Worm (Caenorhabditis elegans) whole organism, young adult: ENCODE results near the gene T17H7.7.

Source experiments
- B0336.3 ChIP-seq: fragments of 200-800 bp; sonication (Bioruptor generic); IDR thresholded peaks from 2 replicates; pipeline ENCODE4 v1.3.6; 2022; ENCODE audit warnings: missing genetic modification characterization, missing compliant biosample characterization
- C06A6.2 ChIP-seq: fragments of 200-800 bp; sonication (Bioruptor generic); conservative IDR thresholded peaks from 2 replicates; pipeline ENCODE4 v1.3.6; 2022; ENCODE audit warnings: missing genetic modification characterization, missing compliant biosample characterization
- C17E4.6 ChIP-seq: fragments of 200-800 bp; sonication (Bioruptor generic); IDR thresholded peaks from 2 replicates; pipeline ENCODE4 v1.3.6; 2022; ENCODE audit warnings: missing genetic modification reagents, missing genetic modification characterization, missing compliant biosample characterization
- F22D6.2 ChIP-seq: sonication (generic microtip); optimal IDR thresholded peaks from 2 replicates; lab custom pipeline; 2016; ENCODE audit warnings: mild to moderate bottlenecking, missing genetic modification characterization, missing compliant biosample characterization
- F39B2.1 ChIP-seq: fragments of 200-800 bp; sonication (Bioruptor generic); IDR thresholded peaks from 2 replicates; pipeline ENCODE4 v1.3.6; 2022; ENCODE audit warnings: missing genetic modification reagents, missing genetic modification characterization, missing compliant biosample characterization
- F52B5.7 ChIP-seq: sonication (generic microtip); optimal IDR thresholded peaks from 2 replicates; lab custom pipeline; 2016; ENCODE audit warnings: mild to moderate bottlenecking, missing genetic modification characterization, missing compliant biosample characterization
- F57A8.1 ChIP-seq: fragments of 200-800 bp; sonication (Bioruptor generic); optimal IDR thresholded peaks from 2 replicates; lab custom pipeline; 2018; ENCODE audit warnings: mild to moderate bottlenecking, missing genetic modification characterization, moderate library complexity, missing compliant biosample characterization
- K12H6.12 ChIP-seq: fragments of 200-800 bp; sonication (Bioruptor generic); optimal IDR thresholded peaks from 2 replicates; lab custom pipeline; 2018; ENCODE audit warnings: mild to moderate bottlenecking, missing genetic modification characterization, missing compliant biosample characterization
- T26A5.8 ChIP-seq: sonication (generic microtip); optimal IDR thresholded peaks from 2 replicates; lab custom pipeline; 2016; ENCODE audit warnings: missing genetic modification characterization, missing compliant biosample characterization
- Y53G8AR.9 ChIP-seq: fragments of 200-800 bp; sonication (Bioruptor generic); conservative IDR thresholded peaks from 2 replicates; pipeline ENCODE4 v1.3.6; 2022; ENCODE audit warnings: missing genetic modification reagents, missing genetic modification characterization, missing compliant biosample characterization
- Y79H2A.3 ChIP-seq: fragments of 200-800 bp; sonication (Bioruptor generic); conservative IDR thresholded peaks from 2 replicates; pipeline ENCODE4 v1.3.6; 2022; ENCODE audit warnings: missing genetic modification reagents, missing genetic modification characterization, missing compliant biosample characterization
- aptf-2 ChIP-seq: fragments of 200-800 bp; sonication (Bioruptor generic); conservative IDR thresholded peaks from 2 replicates; pipeline ENCODE4 v1.3.6; 2022; ENCODE audit warnings: missing genetic modification reagents, missing genetic modification characterization, missing compliant biosample characterization
- attf-6 ChIP-seq: fragments of 200-800 bp; sonication (Bioruptor generic); IDR thresholded peaks from 2 replicates; pipeline ENCODE4 v1.3.6; 2022; ENCODE audit warnings: missing genetic modification reagents, missing genetic modification characterization, missing compliant biosample characterization
- bed-2 ChIP-seq: fragments of 200-800 bp; sonication (Bioruptor generic); IDR thresholded peaks from 2 replicates; pipeline ENCODE4 v1.3.6; 2022; ENCODE audit warnings: missing genetic modification reagents, missing genetic modification characterization, missing compliant biosample characterization
- cebp-2 ChIP-seq: fragments of 200-800 bp; sonication (Bioruptor generic); IDR thresholded peaks from 2 replicates; pipeline ENCODE4 v1.3.6; 2022; ENCODE audit warnings: missing genetic modification characterization, missing compliant biosample characterization
- ceh-27 ChIP-seq: fragments of 200-800 bp; sonication (Bioruptor generic); optimal IDR thresholded peaks from 2 replicates; lab custom pipeline; 2018; ENCODE audit warnings: mild to moderate bottlenecking, missing genetic modification characterization, moderate library complexity, missing compliant biosample characterization
- ceh-40 ChIP-seq: fragments of 200-800 bp; sonication (Bioruptor generic); IDR thresholded peaks from 2 replicates; pipeline ENCODE4 v1.3.6; 2022; ENCODE audit warnings: missing genetic modification characterization, missing compliant biosample characterization
- ceh-91 ChIP-seq: fragments of 200-800 bp; sonication (Bioruptor generic); IDR thresholded peaks from 2 replicates; pipeline ENCODE4 v1.3.6; 2022; ENCODE audit warnings: missing genetic modification reagents, missing genetic modification characterization, missing compliant biosample characterization
- die-1 ChIP-seq: sonication (generic microtip); optimal IDR thresholded peaks from 2 replicates; lab custom pipeline; 2016; ENCODE audit warnings: missing genotype, mild to moderate bottlenecking, missing genetic modification characterization, missing compliant biosample characterization
- dox-1 ChIP-seq: fragments of 200-800 bp; sonication (Bioruptor generic); IDR thresholded peaks from 2 replicates; pipeline ENCODE4 v1.3.6; 2022; ENCODE audit warnings: missing genetic modification reagents, missing genetic modification characterization, missing compliant biosample characterization
- dpff-1 ChIP-seq: sonication (generic microtip); optimal IDR thresholded peaks from 2 replicates; lab custom pipeline; 2017; ENCODE audit warnings: mild to moderate bottlenecking, missing genetic modification characterization, missing compliant biosample characterization
- efl-1 ChIP-seq: fragments of 150-350 bp; optimal IDR thresholded peaks from 2 replicates; lab custom pipeline; 2014; ENCODE audit warnings: missing biosample characterization, missing genetic modification reagents, missing genetic modification characterization
- egl-44 ChIP-seq: fragments of 200-800 bp; sonication (Bioruptor generic); IDR thresholded peaks from 2 replicates; pipeline ENCODE4 v1.3.6; 2022; ENCODE audit warnings: missing genetic modification reagents, missing genetic modification characterization, missing compliant biosample characterization
- gei-17 ChIP-seq: fragments of 200-800 bp; sonication (Bioruptor generic); optimal IDR thresholded peaks from 2 replicates; lab custom pipeline; 2018; ENCODE audit warnings: mild to moderate bottlenecking, missing genetic modification characterization, missing compliant biosample characterization
- hmg-20 ChIP-seq: fragments of 200-800 bp; sonication (Bioruptor generic); IDR thresholded peaks from 2 replicates; pipeline ENCODE4 v1.3.6; 2022; ENCODE audit warnings: missing genetic modification reagents, missing genetic modification characterization, missing compliant biosample characterization
- hrde-1 ChIP-seq: sonication (generic microtip); optimal IDR thresholded peaks from 2 replicates; lab custom pipeline; 2016; ENCODE audit warnings: missing genetic modification characterization, mild to moderate bottlenecking, missing compliant biosample characterization, moderate library complexity, missing genotype, missing genetic modification reagents, borderline replicate concordance
- let-526 ChIP-seq: fragments of 200-800 bp; sonication (Bioruptor generic); IDR thresholded peaks from 2 replicates; pipeline ENCODE4 v1.3.6; 2022; ENCODE audit warnings: missing genetic modification reagents, missing genetic modification characterization, missing compliant biosample characterization
- let-607 ChIP-seq, 2 experiments: fragments of 200-800 bp in 1 of 2; sonication (Bioruptor generic) in 1 of 2; sonication (generic microtip) in 1 of 2; optimal IDR thresholded peaks; 2 replicates each; lab custom pipeline; 2016 to 2018; ENCODE audit warnings: mild to moderate bottlenecking in 2 of 2, missing compliant biosample characterization in 2 of 2, missing genetic modification characterization in 2 of 2, moderate library complexity in 2 of 2, missing genotype in 1 of 2
- lin-26 ChIP-seq: fragments of 200-800 bp; sonication (Bioruptor generic); IDR thresholded peaks from 2 replicates; pipeline ENCODE4 v1.3.6; 2022; ENCODE audit warnings: missing genetic modification reagents, missing genetic modification characterization, missing compliant biosample characterization
- lin-54 ChIP-seq: fragments of 200-800 bp; sonication (Bioruptor generic); optimal IDR thresholded peaks from 2 replicates; lab custom pipeline; 2018; ENCODE audit warnings: mild to moderate bottlenecking, missing genetic modification characterization, missing compliant biosample characterization
- lsl-1 ChIP-seq: fragments of 200-800 bp; sonication (Bioruptor generic); optimal IDR thresholded peaks from 2 replicates; lab custom pipeline; 2018; ENCODE audit warnings: mild to moderate bottlenecking, missing genetic modification characterization, moderate library complexity, missing compliant biosample characterization
- mcd-1 ChIP-seq: fragments of 200-800 bp; sonication (Bioruptor generic); IDR thresholded peaks from 2 replicates; pipeline ENCODE4 v1.3.6; 2022; ENCODE audit warnings: missing genetic modification reagents, missing genetic modification characterization, missing compliant biosample characterization
- nhr-179 ChIP-seq: sonication (generic microtip); optimal IDR thresholded peaks from 2 replicates; lab custom pipeline; 2016; ENCODE audit warnings: mild to moderate bottlenecking, missing genetic modification characterization, missing compliant biosample characterization
- nhr-27 ChIP-seq: fragments of 200-800 bp; sonication (Bioruptor generic); optimal IDR thresholded peaks from 2 replicates; lab custom pipeline; 2018; ENCODE audit warnings: mild to moderate bottlenecking, missing genetic modification characterization, moderate library complexity, missing compliant biosample characterization
- nhr-80 ChIP-seq: sonication (generic microtip); optimal IDR thresholded peaks from 2 replicates; lab custom pipeline; 2016; ENCODE audit warnings: missing genetic modification characterization, missing compliant biosample characterization
- pbrm-1 ChIP-seq: fragments of 200-800 bp; sonication (Bioruptor generic); IDR thresholded peaks from 2 replicates; pipeline ENCODE4 v1.3.6; 2022; ENCODE audit warnings: missing genetic modification reagents, missing genetic modification characterization, missing compliant biosample characterization
- snpc-1.3 ChIP-seq: sonication (generic microtip); optimal IDR thresholded peaks from 2 replicates; lab custom pipeline; 2017; ENCODE audit warnings: missing genetic modification characterization, mild to moderate bottlenecking, missing compliant biosample characterization, antibody characterized with exemption, moderate library complexity, missing genotype, missing genetic modification reagents; ENCODE audit not compliant: insufficient read depth
- tbp1 ChIP-seq: fragments of 200-800 bp; sonication (Bioruptor generic); optimal IDR thresholded peaks from 2 replicates; lab custom pipeline; 2018; ENCODE audit warnings: mild to moderate bottlenecking, missing genetic modification characterization, missing compliant biosample characterization
- tbx-9 ChIP-seq: sonication (generic microtip); optimal IDR thresholded peaks from 2 replicates; lab custom pipeline; 2016; ENCODE audit warnings: borderline replicate concordance, missing genetic modification characterization, inconsistent platforms, missing compliant biosample characterization
- tlf-1 ChIP-seq: fragments of 200-800 bp; sonication (Bioruptor generic); optimal IDR thresholded peaks from 2 replicates; lab custom pipeline; 2018; ENCODE audit warnings: mild to moderate bottlenecking, missing genetic modification characterization, missing compliant biosample characterization
- xnd-1 ChIP-seq: sonication (generic microtip); optimal IDR thresholded peaks from 2 replicates; lab custom pipeline; 2016; ENCODE audit warnings: missing genotype, missing genetic modification reagents, missing genetic modification characterization, missing compliant biosample characterization
- ztf-25 ChIP-seq: fragments of 200-800 bp; sonication (Bioruptor generic); IDR thresholded peaks from 2 replicates; pipeline ENCODE4 v1.3.6; 2022; ENCODE audit warnings: missing genetic modification reagents, missing genetic modification characterization, missing compliant biosample characterization

The T17H7.7 gene

ce11 chrIII:757981-758380 lies at the start of gene T17H7.7:
TSS of gene T17H7.7 (minus strand) at chrIII:758081.
- TF ChIP-seq nhr-27 (no peak), tbx-9 (no peak), nhr-179 (tag; lab: Kevin White, UChicago) (no peak), Y53G8AR.9 (GFP tag; lab: Robert Waterston, UW) (no peak), tlf-1 (GFP tag; lab: Kevin White, UChicago) (no peak), mcd-1 (GFP tag; lab: Robert Waterston, UW) (no peak), hmg-20 (no peak), efl-1 (GFP tag; lab: Kevin White, UChicago) (no peak), cebp-2 (GFP tag; lab: Robert Waterston, UW) (no peak), xnd-1 (no peak), F22D6.2 (tag; lab: Kevin White, UChicago) (no peak), lsl-1 (GFP tag; lab: Kevin White, UChicago) (no peak), die-1 (no peak), aptf-2 (GFP tag; lab: Robert Waterston, UW) (no peak)

- no peak for TF ChIP-seq gei-17 (GFP tag; lab: Kevin White, UChicago)
- TF ChIP-seq dpff-1 (tag; lab: Kevin White, UChicago), result no peak
- TF ChIP-seq xnd-1, result no peak
Observed at ce11 chrIII:802041-802440, 44.2 kb upstream of the T17H7.7 start.

ce11 chrIII:797507-797906 lies 39.6 kb upstream of the T17H7.7 start:
- TF ChIP-seq egl-44 (GFP tag; lab: Robert Waterston, UW), result no peak
- TF ChIP-seq T26A5.8 (tag; lab: Kevin White, UChicago), result no peak
- TF ChIP-seq let-526 (GFP tag; lab: Robert Waterston, UW), result no peak
- TF ChIP-seq nhr-80 (tag; lab: Kevin White, UChicago), result no peak
- TF ChIP-seq lin-26, result no peak
- no peak for TF ChIP-seq F57A8.1 (GFP tag; lab: Kevin White, UChicago)
- TF ChIP-seq lin-54 (GFP tag; lab: Kevin White, UChicago), result no peak
- no peak for TF ChIP-seq aptf-2 (GFP tag; lab: Robert Waterston, UW)
- no peak for TF ChIP-seq let-607 (tag; optimal IDR thresholded peaks at IDR 0.05; lab: Kevin White, UChicago)
- no peak for TF ChIP-seq ceh-27 (GFP tag; lab: Kevin White, UChicago)
- no peak for TF ChIP-seq pbrm-1
- no peak for TF ChIP-seq ceh-91
- no peak for TF ChIP-seq bed-2 (GFP tag; lab: Robert Waterston, UW)

ce11 chrIII:794984-795596 lies 37.2 kb upstream of the T17H7.7 start, which contains the start of gene trpp-11:
TSS of gene trpp-11 (plus strand) at chrIII:795136.
- TF ChIP-seq hrde-1 (tag; lab: Kevin White, UChicago), result peak; percentile 51
- TF ChIP-seq ceh-40, result no peak
- TF ChIP-seq K12H6.12 (tag; lab: Kevin White, UChicago), result no peak
- TF ChIP-seq F39B2.1 (GFP tag; lab: Robert Waterston, UW), result 0 out of 2 replicates have a peak, but pooled peaks have one; percentile 13
- no peak for TF ChIP-seq C06A6.2 (GFP tag; lab: Robert Waterston, UW)
- no peak for TF ChIP-seq ztf-25 (GFP tag; lab: Robert Waterston, UW)
- peak; percentile 28 for TF ChIP-seq tbp1 (GFP tag; lab: Kevin White, UChicago)
- TF ChIP-seq hmg-20, result 0 out of 2 replicates have a peak, but pooled peaks have one; percentile 24
- peak; percentile 62 for TF ChIP-seq Y53G8AR.9 (GFP tag; lab: Robert Waterston, UW)
- no peak for TF ChIP-seq C17E4.6
- no peak; the same call in 1 of the 2 replicates for TF ChIP-seq egl-44 (GFP tag; lab: Robert Waterston, UW)
- peak; percentile 21; the same call in 1 of the 2 replicates for TF ChIP-seq dox-1 (GFP tag; lab: Robert Waterston, UW)
- TF ChIP-seq ceh-91, result 0 out of 2 replicates have a peak, but pooled peaks have one; percentile 8
- no peak for TF ChIP-seq gei-17 (GFP tag; lab: Kevin White, UChicago)
- TF ChIP-seq Y79H2A.3 (GFP tag; lab: Robert Waterston, UW), result no peak
- TF ChIP-seq B0336.3 (GFP tag; lab: Robert Waterston, UW), result peak; percentile 86
- TF ChIP-seq F52B5.7, result no peak
- peak; percentile 7 for TF ChIP-seq snpc-1.3 (tag; lab: Kevin White, UChicago)
- TF ChIP-seq attf-6 (GFP tag; lab: Robert Waterston, UW), result no peak; the same call in 1 of the 2 replicates
- TF ChIP-seq efl-1 (GFP tag; lab: Kevin White, UChicago), result no peak
- TF ChIP-seq mcd-1 (GFP tag; lab: Robert Waterston, UW), result peak; percentile 33
